Fruit fly (Drosophila melanogaster): ENCODE data around the gene Pi4KIIIalpha.

The Pi4KIIIalpha gene

DNA sequence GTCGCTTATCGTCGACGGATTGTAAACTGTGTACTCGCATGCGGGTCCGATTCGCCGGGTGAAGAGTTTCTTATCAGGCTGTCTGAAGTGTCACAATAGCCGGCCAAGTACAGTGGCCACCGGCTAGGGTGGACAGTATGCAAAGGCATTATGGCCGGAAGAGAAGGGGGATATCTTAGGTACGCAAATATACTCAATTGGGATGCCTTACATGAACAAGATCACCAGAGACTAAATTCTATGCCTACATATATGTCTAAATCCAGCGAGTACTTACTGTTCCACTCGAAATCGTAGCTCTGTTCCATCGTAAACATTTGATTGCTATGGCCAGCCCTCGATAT lies 30.9 kb upstream of the Pi4KIIIalpha start (continued):
- TF ChIP-seq gro (GFP tag; optimal IDR thresholded peaks at IDR 0.05) (peak; percentile 92), CG6654 (GFP tag; optimal IDR thresholded peaks at IDR 0.05) (peak; percentile 71), H2.0 (GFP tag; IDR thresholded peaks at IDR 0.05) (peak; percentile 94), CG9876 (GFP tag; optimal IDR thresholded peaks at IDR 0.05) (peak; percentile 91), CG34376 (GFP tag; optimal IDR thresholded peaks at IDR 0.05) (peak; percentile 91), Myb (GFP tag; optimal IDR thresholded peaks at IDR 0.05) (peak; percentile 78), CG11456 (GFP tag; IDR thresholded peaks at IDR 0.05) (peak; percentile 98), CG3065 (GFP tag; optimal IDR thresholded peaks at IDR 0.05) (peak; percentile 67), CG30431 (GFP tag; optimal IDR thresholded peaks at IDR 0.05) (peak; percentile 85), CG10267 (tag; optimal IDR thresholded peaks at IDR 0.05) (peak; percentile 60), NK7.1 (GFP tag; optimal IDR thresholded peaks at IDR 0.05) (peak; percentile 86), sc (optimal IDR thresholded peaks at IDR 0.05) (no peak), sc (GFP tag; optimal IDR thresholded peaks at IDR 0.05) (peak; percentile 61), CG34422 (GFP tag; IDR thresholded peaks at IDR 0.05) (peak; percentile 98), CG18011 (GFP tag; optimal IDR thresholded peaks at IDR 0.05) (peak; percentile 71), Dip2 (GFP tag; IDR thresholded peaks at IDR 0.05) (peak; percentile 41; the same call in 1 of the 2 replicates), en (GFP tag; optimal IDR thresholded peaks at IDR 0.05) (peak; percentile 69), Atf6 (GFP tag; IDR thresholded peaks at IDR 0.05) (peak; percentile 96), wor (GFP tag; IDR thresholded peaks at IDR 0.05) (peak; percentile 80), CG6175 (GFP tag; IDR thresholded peaks at IDR 0.05) (peak; percentile 93), Bteb2 (GFP tag; optimal IDR thresholded peaks at IDR 0.05) (peak; percentile 76), CG11504 (tag; optimal IDR thresholded peaks at IDR 0.05) (peak; percentile 91), nau (GFP tag; optimal IDR thresholded peaks at IDR 0.05) (no peak), CG12744 (GFP tag; optimal IDR thresholded peaks at IDR 0.05) (peak; percentile 77), Mrtf (GFP tag; IDR thresholded peaks at IDR 0.05) (peak; percentile 93), slou (GFP tag; optimal IDR thresholded peaks at IDR 0.05) (peak; percentile 79), CG14710 (tag; optimal IDR thresholded peaks at IDR 0.05) (peak; percentile 57), gem (tag; optimal IDR thresholded peaks at IDR 0.05) (peak; percentile 87), CG3838 (GFP tag; optimal IDR thresholded peaks at IDR 0.05) (peak; percentile 59), ato (GFP tag; IDR thresholded peaks at IDR 0.05; ENCODE audit: partially characterized antibody) (no peak), crp (GFP tag; optimal IDR thresholded peaks at IDR 0.05) (peak in 1 of 2 experiments; percentile 39), CG15696 (tag; optimal IDR thresholded peaks at IDR 0.05) (peak; percentile 69), CG3163 (GFP tag; optimal IDR thresholded peaks at IDR 0.05) (peak; percentile 78), CG10565 (GFP tag; optimal IDR thresholded peaks at IDR 0.05) (peak; percentile 47), tll (GFP tag; optimal IDR thresholded peaks at IDR 0.05) (no peak), Dp (GFP tag; optimal IDR thresholded peaks at IDR 0.05) (no peak), CG15514 (GFP tag; optimal IDR thresholded peaks at IDR 0.05) (peak; percentile 90), cad (GFP tag; optimal IDR thresholded peaks at IDR 0.05) (no peak), chn (GFP tag; optimal IDR thresholded peaks at IDR 0.05) (peak; percentile 79), fru (optimal IDR thresholded peaks at IDR 0.05) (no peak), CG4404 (GFP tag; IDR thresholded peaks at IDR 0.05) (peak; percentile 88), Adf1 (GFP tag; IDR thresholded peaks at IDR 0.05) (peak; percentile 85), CG1024 (GFP tag; IDR thresholded peaks at IDR 0.05) (peak; percentile 85), NC2α (GFP tag; optimal IDR thresholded peaks at IDR 0.05) (peak; percentile 49), pb (GFP tag; optimal IDR thresholded peaks at IDR 0.05) (peak; percentile 91), tap (tag; optimal IDR thresholded peaks at IDR 0.05) (peak; percentile 86), MBD-R2 (GFP tag; IDR thresholded peaks at IDR 0.05) (peak; percentile 88), CHES-1-like (GFP tag; optimal IDR thresholded peaks at IDR 0.05) (peak; percentile 94), HmgD (GFP tag; optimal IDR thresholded peaks at IDR 0.05) (peak; percentile 74), CG5953 (GFP tag; IDR thresholded peaks at IDR 0.05) (peak; percentile 85), inv (GFP tag; IDR thresholded peaks at IDR 0.05; ENCODE audit: partially characterized antibody) (no peak), CG43689 (GFP tag; IDR thresholded peaks at IDR 0.05) (peak; percentile 81)
